Fruit fly (Drosophila melanogaster) whole organism, adult: ENCODE data around the gene CG13712.

ENCODE experiments used
- CG7101 ChIP-seq: fragments of 200-800 bp; sonication (Bioruptor generic); optimal IDR thresholded peaks from 2 replicates; lab custom pipeline; 2018; ENCODE audit warnings: missing biosample characterization, mild to moderate bottlenecking, missing genetic modification characterization, moderate library complexity
- Hr96 ChIP-seq: fragments of 200-800 bp; sonication (Bioruptor generic); optimal IDR thresholded peaks from 2 replicates; lab custom pipeline; 2016; ENCODE audit warnings: missing biosample characterization, missing genetic modification characterization
- bab1 ChIP-seq: fragments of 200-800 bp; sonication (Bioruptor generic); optimal IDR thresholded peaks from 3 replicates; lab custom pipeline; 2019; ENCODE audit warnings: missing biosample characterization, mild to moderate bottlenecking, missing genetic modification characterization, moderate library complexity
- kay ChIP-seq: fragments of 200-800 bp; sonication (Bioruptor generic); peaks from one replicate; lab custom pipeline; 2016; ENCODE audit warnings: missing biosample characterization, missing genetic modification characterization, borderline replicate concordance
- toe ChIP-seq: fragments of 200-800 bp; sonication (Bioruptor generic); optimal IDR thresholded peaks from 2 replicates; lab custom pipeline; 2016; ENCODE audit warnings: missing biosample characterization, missing genetic modification characterization

DNA sequence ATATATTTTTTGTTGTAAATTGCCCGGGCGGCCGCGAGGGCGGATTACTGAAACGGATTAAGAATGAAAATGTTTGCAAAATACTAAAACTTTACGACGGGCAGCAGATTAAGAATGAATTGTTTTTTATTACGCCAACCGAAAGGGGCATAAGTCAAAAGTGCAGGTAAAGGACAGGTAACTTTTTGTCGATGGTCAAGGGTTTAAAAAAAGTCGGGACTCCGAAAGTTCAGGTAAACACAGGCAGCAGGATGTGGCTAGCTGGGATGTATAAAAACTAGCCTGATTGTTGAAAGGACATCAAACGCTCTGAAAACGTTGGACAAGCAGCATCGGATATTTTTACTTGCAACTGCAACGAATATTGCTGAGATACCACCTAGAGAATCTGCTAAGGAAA lies 47.9 kb upstream of the CG13712 start, which contains the start of gene CG13711:
- no peak for TF ChIP-seq Hr96 (GFP tag; lab: Kevin White, UChicago)
- no peak for TF ChIP-seq toe (GFP tag; lab: Kevin White, UChicago)
- no peak for TF ChIP-seq bab1 (GFP tag; lab: Kevin White, UChicago)
- no peak for TF ChIP-seq CG7101 (tag; lab: Kevin White, UChicago)
- TF ChIP-seq kay (GFP tag; lab: Kevin White, UChicago), result no peak
